Fruit fly (Drosophila melanogaster): ENCODE measurements around the gene lush.

Gene lush

dm6 chr3L:19634788-19635448 lies 29.0 kb upstream of the lush start (continued):
- TF ChIP-seq CG4854 (GFP tag; optimal IDR thresholded peaks at IDR 0.05) (no peak), Camta (GFP tag; optimal IDR thresholded peaks at IDR 0.05) (peak; percentile 38), CG4404 (GFP tag; IDR thresholded peaks at IDR 0.05) (peak; percentile 40; the same call in 1 of the 2 replicates), CG11504 (tag; optimal IDR thresholded peaks at IDR 0.05) (peak; percentile 90), pfk (GFP tag; optimal IDR thresholded peaks at IDR 0.05) (no peak), org-1 (GFP tag; optimal IDR thresholded peaks at IDR 0.05) (peak; percentile 52), odd (GFP tag; optimal IDR thresholded peaks at IDR 0.05) (peak; percentile 17), CG12104 (GFP tag; optimal IDR thresholded peaks at IDR 0.05) (peak; percentile 61), CG34224 (GFP tag; IDR thresholded peaks at IDR 0.05; ENCODE audit: partially characterized antibody) (no peak), HmgZ (tag; optimal IDR thresholded peaks at IDR 0.05) (peak; percentile 14), D19B (GFP tag; optimal IDR thresholded peaks at IDR 0.05) (peak; percentile 62), Myb (GFP tag; optimal IDR thresholded peaks at IDR 0.05) (no peak), CG14667 (GFP tag; IDR thresholded peaks at IDR 0.05) (peak; percentile 71), az2 (GFP tag; optimal IDR thresholded peaks at IDR 0.05) (peak; percentile 46), Max (GFP tag; optimal IDR thresholded peaks at IDR 0.05) (peak; percentile 1), CG10959 (GFP tag; IDR thresholded peaks at IDR 0.05) (no peak), CG7786 (GFP tag; optimal IDR thresholded peaks at IDR 0.05) (no peak), CG15696 (tag; optimal IDR thresholded peaks at IDR 0.05) (peak; percentile 64), fru (optimal IDR thresholded peaks at IDR 0.05) (no peak), cas (GFP tag; IDR thresholded peaks at IDR 0.05) (peak; percentile 59; the same call in 1 of the 2 replicates), tio (GFP tag; optimal IDR thresholded peaks at IDR 0.05) (peak; percentile 40), chif (GFP tag; optimal IDR thresholded peaks at IDR 0.05) (peak in 1 of 2 experiments; percentile 21), CG8388 (GFP tag; optimal IDR thresholded peaks at IDR 0.05) (peak; percentile 78), CG30020 (tag; optimal IDR thresholded peaks at IDR 0.05) (no peak), CG15601 (tag; optimal IDR thresholded peaks at IDR 0.05) (peak; percentile 52), chinmo (GFP tag; IDR thresholded peaks at IDR 0.05; ENCODE audit: partially characterized antibody) (peak; percentile 74; the same call in 1 of the 4 replicates), sug (tag; optimal IDR thresholded peaks at IDR 0.05) (no peak), croc (GFP tag; conservative IDR thresholded peaks at IDR 0.05) (peak; percentile 60), ci (GFP tag; IDR thresholded peaks at IDR 0.05) (peak; percentile 10; the same call in 1 of the 3 replicates), nau (GFP tag; optimal IDR thresholded peaks at IDR 0.05) (no peak), tx (GFP tag; optimal IDR thresholded peaks at IDR 0.05) (no peak), wor (GFP tag; IDR thresholded peaks at IDR 0.05) (no peak), mld (GFP tag; IDR thresholded peaks at IDR 0.05; ENCODE audit: partially characterized antibody) (no peak), CG10274 (GFP tag; optimal IDR thresholded peaks at IDR 0.05) (no peak), Atf6 (GFP tag; IDR thresholded peaks at IDR 0.05) (peak; percentile 71), CG33213 (GFP tag; optimal IDR thresholded peaks at IDR 0.05) (no peak), scrt (GFP tag; optimal IDR thresholded peaks at IDR 0.05) (peak; percentile 56), crc (GFP tag; optimal IDR thresholded peaks at IDR 0.05) (no peak), nom (GFP tag; optimal IDR thresholded peaks at IDR 0.05) (peak; percentile 72), CG18619 (GFP tag; optimal IDR thresholded peaks at IDR 0.05) (peak; percentile 57), CG17568 (GFP tag; optimal IDR thresholded peaks at IDR 0.05) (no peak), CG9932 (GFP tag; IDR thresholded peaks at IDR 0.05) (peak; percentile 79), CG11093 (GFP tag; IDR thresholded peaks at IDR 0.05) (no peak; the same call in 2 of the 3 replicates), CG3065 (GFP tag; optimal IDR thresholded peaks at IDR 0.05) (no peak), gsb (GFP tag; IDR thresholded peaks at IDR 0.05) (no peak), CG12659 (GFP tag; optimal IDR thresholded peaks at IDR 0.05) (peak; percentile 31), hth (optimal IDR thresholded peaks at IDR 0.05) (no peak), ewg (GFP tag; optimal IDR thresholded peaks at IDR 0.05) (no peak), pita (GFP tag; optimal IDR thresholded peaks at IDR 0.05) (no peak), esg (GFP tag; conservative IDR thresholded peaks at IDR 0.05) (peak; percentile 49)
